Worm (Caenorhabditis elegans): Measurements from ENCODE around the gene tmem-24.

Gene tmem-24

DNA sequence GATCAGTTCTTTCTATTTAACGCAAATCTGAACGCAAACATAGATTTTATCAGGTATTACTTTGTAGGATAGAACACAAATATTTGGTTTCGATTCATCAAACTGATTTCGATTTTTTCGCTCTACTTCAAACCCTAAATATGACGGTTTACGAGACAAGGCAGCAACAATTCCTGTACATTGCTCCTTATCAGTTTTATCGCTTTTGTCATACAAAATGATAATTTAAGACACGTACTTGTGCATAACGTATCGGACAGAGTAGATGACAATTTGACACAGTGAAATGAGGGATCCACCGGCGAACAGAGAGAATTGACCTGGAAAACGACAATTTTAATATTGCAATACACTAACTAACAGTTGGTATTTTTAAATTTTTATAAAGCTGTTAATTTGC is 31.0 kb downstream of the tmem-24 start:
- TF ChIP-seq dmd-9 (GFP tag; IDR thresholded peaks at IDR 0.05), result no peak
- TF ChIP-seq ZK337.2 (GFP tag; IDR thresholded peaks at IDR 0.05), result no peak
- no peak for TF ChIP-seq mes-2 (tag; optimal IDR thresholded peaks at IDR 0.05; ENCODE audit: poor library complexity, severe bottlenecking)
- TF ChIP-seq spr-3 (GFP tag; optimal IDR thresholded peaks at IDR 0.05), result no peak
- TF ChIP-seq Y105C5A.15 (GFP tag; IDR thresholded peaks at IDR 0.05), result no peak
- TF ChIP-seq rbr-2 (tag; optimal IDR thresholded peaks at IDR 0.05), result no peak
- TF ChIP-seq nhr-11 (tag; optimal IDR thresholded peaks at IDR 0.05), result no peak
- TF ChIP-seq saeg-2 (GFP tag; IDR thresholded peaks at IDR 0.05), result no peak
- TF ChIP-seq dmd-6 (GFP tag; IDR thresholded peaks at IDR 0.05), result peak; percentile 83
- no peak for TF ChIP-seq ama-1 (optimal IDR thresholded peaks at IDR 0.05)
- TF ChIP-seq lin-1 (GFP tag; IDR thresholded peaks at IDR 0.05), result 0 out of 2 replicates have a peak, but pooled peaks have one; percentile 11
- TF ChIP-seq Y75B8A.6 (GFP tag; IDR thresholded peaks at IDR 0.05), result no peak
- TF ChIP-seq cey-2 (tag; optimal IDR thresholded peaks at IDR 0.05; ENCODE audit: borderline replicate concordance, insufficient read depth), result no peak
- peak; percentile 72; the same call in 1 of the 2 replicates for TF ChIP-seq php-3 (GFP tag; IDR thresholded peaks at IDR 0.05)
- TF ChIP-seq daf-16 (GFP tag; optimal IDR thresholded peaks at IDR 0.05), result no peak
- peak; percentile 61 for TF ChIP-seq daf-16 (tag; optimal IDR thresholded peaks at IDR 0.05)
- TF ChIP-seq nhr-28 (tag; optimal IDR thresholded peaks at IDR 0.05), result peak; percentile 89
- TF ChIP-seq pqm-1 (tag; optimal IDR thresholded peaks at IDR 0.05), result peak; percentile 95
- TF ChIP-seq nhr-111 (GFP tag; optimal IDR thresholded peaks at IDR 0.05), result no peak
- TF ChIP-seq lin-13 (GFP tag; optimal IDR thresholded peaks at IDR 0.05), result no peak
- no peak for TF ChIP-seq pha-4 (GFP tag; IDR thresholded peaks at IDR 0.05)
- TF ChIP-seq pha-4 (tag; optimal IDR thresholded peaks at IDR 0.05), result no peak
- TF ChIP-seq ctbp-1 (GFP tag; IDR thresholded peaks at IDR 0.05), result no peak
- TF ChIP-seq tra-1 (GFP tag; IDR thresholded peaks at IDR 0.05), result peak; percentile 20; the same call in 1 of the 2 replicates
- TF ChIP-seq mxl-2 (GFP tag; conservative IDR thresholded peaks at IDR 0.05), result no peak
- TF ChIP-seq R02D3.7 (tag; optimal IDR thresholded peaks at IDR 0.05), result no peak
- peak; percentile 56 for TF ChIP-seq hlh-11 (tag; optimal IDR thresholded peaks at IDR 0.05)
- peak; percentile 24 for TF ChIP-seq nhr-77 (tag; optimal IDR thresholded peaks at IDR 0.05)
- TF ChIP-seq set-16 (GFP tag; IDR thresholded peaks at IDR 0.05), result no peak
- TF ChIP-seq ZK546.5 (tag; optimal IDR thresholded peaks at IDR 0.05), result no peak

DNA sequence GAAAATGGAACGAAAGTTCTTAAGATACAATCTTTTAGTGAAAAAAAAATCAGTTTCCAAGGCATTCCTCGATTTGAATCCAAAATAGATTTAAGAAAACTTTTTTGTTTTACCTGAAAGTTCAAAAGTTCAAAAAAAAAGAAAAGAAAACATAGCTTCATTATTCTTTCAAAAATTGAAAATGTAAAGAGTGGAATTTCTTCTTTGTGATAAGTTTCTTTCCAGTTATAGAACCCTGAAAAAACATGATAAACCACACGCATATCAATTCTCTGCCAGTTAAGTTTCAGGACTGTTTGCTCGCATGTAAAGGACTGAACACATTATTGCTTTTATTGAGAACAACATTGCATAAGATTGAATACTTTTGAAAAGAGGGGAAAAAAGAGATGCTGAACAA is 33.0 kb downstream of the tmem-24 start:
- peak; percentile 41 for TF ChIP-seq pqm-1 (tag; optimal IDR thresholded peaks at IDR 0.05)
- no peak for TF ChIP-seq ceh-44 (GFP tag; IDR thresholded peaks at IDR 0.05)
- no peak for TF ChIP-seq nhr-76 (tag; optimal IDR thresholded peaks at IDR 0.05)
- TF ChIP-seq arid-1 (GFP tag; conservative IDR thresholded peaks at IDR 0.05), result no peak
- no peak for TF ChIP-seq ZK546.5 (tag; optimal IDR thresholded peaks at IDR 0.05)
- no peak for TF ChIP-seq daf-16 (GFP tag; optimal IDR thresholded peaks at IDR 0.05)
- peak; percentile 15 for TF ChIP-seq daf-16 (tag; optimal IDR thresholded peaks at IDR 0.05)
- no peak for TF ChIP-seq F37D6.2 (tag; optimal IDR thresholded peaks at IDR 0.05)
- TF ChIP-seq set-16 (GFP tag; IDR thresholded peaks at IDR 0.05), result no peak
- no peak for TF ChIP-seq daf-19 (GFP tag; conservative IDR thresholded peaks at IDR 0.05)
- no peak for TF ChIP-seq rbr-2 (tag; optimal IDR thresholded peaks at IDR 0.05)
- TF ChIP-seq unc-62 (GFP tag; optimal IDR thresholded peaks at IDR 0.05 in 1 of 2), result peak in 1 of 2 experiments; percentile 91
- TF ChIP-seq unc-62 (tag; optimal IDR thresholded peaks at IDR 0.05), result no peak
- no peak for TF ChIP-seq ctbp-1 (GFP tag; IDR thresholded peaks at IDR 0.05)
- TF ChIP-seq snpc-4 (tag; optimal IDR thresholded peaks at IDR 0.05), result no peak
- TF ChIP-seq nhr-42 (GFP tag; IDR thresholded peaks at IDR 0.05), result no peak
- no peak for TF ChIP-seq attf-4 (tag; optimal IDR thresholded peaks at IDR 0.05)
- TF ChIP-seq Y105C5A.15 (GFP tag; IDR thresholded peaks at IDR 0.05), result no peak
- TF ChIP-seq zfp-3 (GFP tag; conservative IDR thresholded peaks at IDR 0.05), result no peak
- no peak for TF ChIP-seq daf-12 (tag; optimal IDR thresholded peaks at IDR 0.05)
- no peak for TF ChIP-seq zag-1 (tag; optimal IDR thresholded peaks at IDR 0.05)
